Worm (Caenorhabditis elegans) whole organism, early embryonic: Measurements from ENCODE around the gene copd-1.

Source experiments
- B0310.2 ChIP-seq: sonication (generic microtip); optimal IDR thresholded peaks from 2 replicates; lab custom pipeline; 2016; ENCODE audit warnings: mild to moderate bottlenecking, missing genetic modification characterization, missing compliant biosample characterization
- F13C5.2 ChIP-seq: sonication (generic microtip); optimal IDR thresholded peaks from 2 replicates; lab custom pipeline; 2017; ENCODE audit warnings: mild to moderate bottlenecking, missing genetic modification characterization, inconsistent platforms, missing compliant biosample characterization
- aly-1 ChIP-seq: sonication (generic microtip); optimal IDR thresholded peaks from 2 replicates; lab custom pipeline; 2016; ENCODE audit warnings: missing genetic modification characterization, missing compliant biosample characterization
- ama-1 ChIP-seq: fragments of 150-350 bp; optimal IDR thresholded peaks from 2 replicates; lab custom pipeline; 2014
- ceh-13 ChIP-seq: fragments of 200-800 bp; sonication (Bioruptor generic); optimal IDR thresholded peaks from 2 replicates; lab custom pipeline; 2018; ENCODE audit warnings: mild to moderate bottlenecking, missing genetic modification characterization, missing compliant biosample characterization
- ceh-36 ChIP-seq: sonication (generic microtip); optimal IDR thresholded peaks from 2 replicates; lab custom pipeline; 2016; ENCODE audit warnings: missing genetic modification characterization, inconsistent platforms, missing compliant biosample characterization
- ets-7 ChIP-seq: sonication (generic microtip); optimal IDR thresholded peaks from 2 replicates; lab custom pipeline; 2016; ENCODE audit warnings: missing genotype, missing genetic modification characterization, missing compliant biosample characterization
- flt-1 ChIP-seq: fragments of 200-800 bp; sonication (Bioruptor generic); IDR thresholded peaks from 2 replicates; pipeline ENCODE4 v1.3.6; 2022; ENCODE audit warnings: missing genetic modification characterization, missing compliant biosample characterization
- hmbx-1 ChIP-seq: sonication (generic microtip); optimal IDR thresholded peaks from 2 replicates; lab custom pipeline; 2016; ENCODE audit warnings: mild to moderate bottlenecking, missing genetic modification characterization, missing compliant biosample characterization
- hmg-4 ChIP-seq: fragments of 200-800 bp; sonication (Bioruptor generic); optimal IDR thresholded peaks from 2 replicates; lab custom pipeline; 2018; ENCODE audit warnings: mild to moderate bottlenecking, missing genetic modification characterization, missing compliant biosample characterization
- hnd-1 ChIP-seq: sonication (generic microtip); optimal IDR thresholded peaks from 2 replicates; lab custom pipeline; 2016; ENCODE audit warnings: missing genetic modification characterization, missing compliant biosample characterization
- pes-1 ChIP-seq: fragments of 200-800 bp; sonication (Bioruptor generic); IDR thresholded peaks from 2 replicates; pipeline ENCODE4 v1.3.6; 2022; ENCODE audit warnings: missing genetic modification reagents, missing genetic modification characterization, missing compliant biosample characterization
- scrt-1 ChIP-seq: fragments of 200-800 bp; sonication (Bioruptor generic); IDR thresholded peaks from 2 replicates; pipeline ENCODE4 v1.3.6; 2022; ENCODE audit warnings: missing genetic modification characterization, missing compliant biosample characterization
- sea-1 ChIP-seq: fragments of 200-800 bp; sonication (Bioruptor generic); conservative IDR thresholded peaks from 2 replicates; pipeline ENCODE4 v1.3.6; 2022; ENCODE audit warnings: missing genetic modification characterization, missing compliant biosample characterization
- tbx-11 ChIP-seq: fragments of 200-800 bp; sonication (Bioruptor generic); IDR thresholded peaks from 2 replicates; pipeline ENCODE4 v1.3.6; 2022; ENCODE audit warnings: missing genetic modification characterization, missing compliant biosample characterization
- tbx-37 ChIP-seq: fragments of 200-800 bp; sonication (Bioruptor generic); conservative IDR thresholded peaks from 2 replicates; pipeline ENCODE4 v1.3.6; 2022; ENCODE audit warnings: missing genetic modification reagents, missing genetic modification characterization, missing compliant biosample characterization
- tra-4 ChIP-seq: sonication (generic microtip); optimal IDR thresholded peaks from 2 replicates; lab custom pipeline; 2017; ENCODE audit warnings: missing genetic modification characterization, missing compliant biosample characterization

The copd-1 gene

DNA sequence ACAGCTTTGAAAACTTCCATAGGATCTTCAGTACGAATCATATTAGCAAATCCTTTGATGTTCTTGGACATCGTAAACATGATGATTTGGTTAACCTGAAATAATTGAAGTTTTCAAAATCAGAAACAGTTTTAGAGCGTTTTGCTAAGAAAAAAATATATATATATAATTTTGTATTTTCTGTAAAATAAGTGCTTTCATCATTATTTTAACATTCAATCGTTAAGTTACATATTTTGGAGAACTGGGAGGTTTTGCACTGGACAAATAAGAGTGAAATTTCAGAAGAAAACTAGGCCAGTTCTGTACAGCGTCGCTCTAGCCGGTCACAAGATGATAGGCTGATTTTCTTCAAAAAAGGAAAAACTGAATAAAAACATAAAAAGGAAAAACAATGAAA is 46.3 kb downstream of the copd-1 start, which contains the start of gene F27B3.6:
Gene F27B3.6, minus strand, starts transcription at position 101 of the 400 bp plus-strand sequence.
- TF ChIP-seq ceh-36 (tag; lab: Kevin White, UChicago): no peak
- TF ChIP-seq tbx-11 (GFP tag; lab: Robert Waterston, UW): no peak
- TF ChIP-seq pes-1: no peak
- no peak for TF ChIP-seq hmg-4 (GFP tag; lab: Kevin White, UChicago)
- no peak for TF ChIP-seq ets-7 (tag; lab: Kevin White, UChicago)
- no peak for TF ChIP-seq aly-1 (tag; lab: Kevin White, UChicago)
- TF ChIP-seq hnd-1 (tag; lab: Kevin White, UChicago): no peak
- TF ChIP-seq tbx-37: no peak
- TF ChIP-seq tra-4: no peak
- TF ChIP-seq sea-1 (GFP tag; lab: Robert Waterston, UW): no peak
- no peak for TF ChIP-seq hmbx-1
- no peak for TF ChIP-seq B0310.2 (tag; lab: Kevin White, UChicago)
- no peak for TF ChIP-seq F13C5.2 (tag; lab: Kevin White, UChicago)
- TF ChIP-seq flt-1 (GFP tag; lab: Robert Waterston, UW): no peak
- no peak for TF ChIP-seq ceh-13 (GFP tag; lab: Kevin White, UChicago)
- TF ChIP-seq scrt-1 (GFP tag; lab: Robert Waterston, UW): no peak
- TF ChIP-seq ama-1 (lab: Kevin White, UChicago): no peak

DNA sequence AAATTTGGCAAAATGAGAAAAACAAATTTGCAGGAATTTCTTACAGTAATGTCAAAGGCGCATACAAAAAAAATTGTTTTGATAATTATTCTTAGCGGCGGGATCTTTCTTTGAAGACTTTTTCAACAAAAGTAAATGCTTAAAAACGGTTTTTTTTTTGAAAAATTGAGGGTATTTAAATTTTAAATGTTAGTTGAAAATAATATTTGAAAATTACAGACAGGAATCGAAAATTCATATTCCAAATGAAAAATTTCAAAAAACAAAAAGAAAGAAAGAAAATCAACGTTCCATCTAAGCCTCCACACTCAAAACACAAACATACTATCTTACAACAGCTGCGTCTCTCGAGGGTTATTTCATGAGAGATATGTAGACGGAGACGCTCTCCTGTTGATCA is 47.6 kb downstream of the copd-1 start:
- TF ChIP-seq scrt-1 (GFP tag; lab: Robert Waterston, UW) (no peak), tra-4 (no peak), hmbx-1 (no peak), aly-1 (tag; lab: Kevin White, UChicago) (no peak), ets-7 (tag; lab: Kevin White, UChicago) (no peak), ceh-13 (GFP tag; lab: Kevin White, UChicago) (no peak), sea-1 (GFP tag; lab: Robert Waterston, UW) (no peak), flt-1 (GFP tag; lab: Robert Waterston, UW) (no peak), tbx-11 (GFP tag; lab: Robert Waterston, UW) (no peak), pes-1 (no peak), hmg-4 (GFP tag; lab: Kevin White, UChicago) (no peak), tbx-37 (no peak), B0310.2 (tag; lab: Kevin White, UChicago) (no peak), ama-1 (lab: Kevin White, UChicago) (no peak), F13C5.2 (tag; lab: Kevin White, UChicago) (no peak), hnd-1 (tag; lab: Kevin White, UChicago) (no peak), ceh-36 (tag; lab: Kevin White, UChicago) (no peak)
